Worm (Caenorhabditis elegans): ENCODE data around the gene mex-1.
A peak's percentile ranks its signal among the peaks of the same experiment; 100 is the strongest.

mex-1 gene

ce11 chrII:11954811-11955210 lies 13.6 kb upstream of the mex-1 start:
- TF ChIP-seq sem-2 (GFP tag; optimal IDR thresholded peaks at IDR 0.05) (no peak), sptf-1 (tag; optimal IDR thresholded peaks at IDR 0.05) (no peak), ceh-83 (GFP tag; optimal IDR thresholded peaks at IDR 0.05) (no peak), ham-2 (GFP tag; optimal IDR thresholded peaks at IDR 0.05) (no peak)

ce11 chrII:11958793-11959574 lies 9.5 kb upstream of the mex-1 start:
- TF ChIP-seq zip-8 (tag; optimal IDR thresholded peaks at IDR 0.05) (no peak), sem-2 (GFP tag; optimal IDR thresholded peaks at IDR 0.05) (peak; percentile 55), ceh-43 (GFP tag; optimal IDR thresholded peaks at IDR 0.05) (no peak), nhr-2 (tag; optimal IDR thresholded peaks at IDR 0.05) (no peak), sptf-1 (tag; optimal IDR thresholded peaks at IDR 0.05) (peak; percentile 84), lin-13 (tag; optimal IDR thresholded peaks at IDR 0.05) (peak; percentile 7), nhr-12 (tag; optimal IDR thresholded peaks at IDR 0.05) (no peak), mab-5 (tag; optimal IDR thresholded peaks at IDR 0.05) (no peak), unc-39 (tag; optimal IDR thresholded peaks at IDR 0.05) (no peak), M03D4.4 (tag; optimal IDR thresholded peaks at IDR 0.05) (peak; percentile 77), ceh-39 (tag; optimal IDR thresholded peaks at IDR 0.05) (no peak), ces-1 (GFP tag; optimal IDR thresholded peaks at IDR 0.05) (no peak), ztf-11 (tag; optimal IDR thresholded peaks at IDR 0.05) (peak; percentile 35), tbx-8 (GFP tag; optimal IDR thresholded peaks at IDR 0.05) (peak; percentile 39), mep-1 (tag; optimal IDR thresholded peaks at IDR 0.05) (no peak), lsy-2 (tag; optimal IDR thresholded peaks at IDR 0.05) (peak; percentile 16), nhr-237 (tag; optimal IDR thresholded peaks at IDR 0.05) (no peak), lin-32 (GFP tag; optimal IDR thresholded peaks at IDR 0.05) (peak; percentile 22), cnd-1 (tag; optimal IDR thresholded peaks at IDR 0.05) (peak; percentile 83), ceh-83 (GFP tag; optimal IDR thresholded peaks at IDR 0.05) (peak; percentile 87), mls-2 (tag; optimal IDR thresholded peaks at IDR 0.05) (peak; percentile 64), bed-3 (GFP tag; optimal IDR thresholded peaks at IDR 0.05) (peak; percentile 58), pha-4 (tag; optimal IDR thresholded peaks at IDR 0.05) (no peak), ham-2 (GFP tag; optimal IDR thresholded peaks at IDR 0.05) (peak; percentile 57), unc-62 (GFP tag; optimal IDR thresholded peaks at IDR 0.05) (no peak), unc-120 (tag; optimal IDR thresholded peaks at IDR 0.05; ENCODE audit: poor library complexity, severe bottlenecking) (peak; percentile 9), hlh-1 (tag; optimal IDR thresholded peaks at IDR 0.05) (no peak), drap-1 (GFP tag; optimal IDR thresholded peaks at IDR 0.05) (peak; percentile 82)

- TF ChIP-seq elt-3 (tag; optimal IDR thresholded peaks at IDR 0.05) (peak; percentile 60), elt-1 (tag; optimal IDR thresholded peaks at IDR 0.05; ENCODE audit: borderline replicate concordance, insufficient read depth) (peak; percentile 75), nhr-76 (tag; optimal IDR thresholded peaks at IDR 0.05) (peak; percentile 63), ceh-83 (GFP tag; optimal IDR thresholded peaks at IDR 0.05) (peak; percentile 100), pha-4 (tag; optimal IDR thresholded peaks at IDR 0.05) (peak; percentile 84), sem-2 (GFP tag; optimal IDR thresholded peaks at IDR 0.05) (peak; percentile 99), lin-13 (tag; optimal IDR thresholded peaks at IDR 0.05) (peak; percentile 88), lin-32 (GFP tag; optimal IDR thresholded peaks at IDR 0.05) (peak; percentile 100), unc-120 (tag; optimal IDR thresholded peaks at IDR 0.05; ENCODE audit: poor library complexity, severe bottlenecking) (peak; percentile 100), snpc-4 (tag; optimal IDR thresholded peaks at IDR 0.05) (no peak), blmp-1 (tag; optimal IDR thresholded peaks at IDR 0.05) (peak; percentile 56), unc-39 (tag; optimal IDR thresholded peaks at IDR 0.05) (peak; percentile 82), mab-5 (tag; optimal IDR thresholded peaks at IDR 0.05) (peak; percentile 39), drap-1 (GFP tag; optimal IDR thresholded peaks at IDR 0.05) (peak; percentile 100), sptf-1 (tag; optimal IDR thresholded peaks at IDR 0.05) (peak; percentile 100), ztf-11 (tag; optimal IDR thresholded peaks at IDR 0.05) (peak; percentile 95), M03D4.4 (tag; optimal IDR thresholded peaks at IDR 0.05) (peak; percentile 99), ces-1 (GFP tag; optimal IDR thresholded peaks at IDR 0.05) (peak; percentile 66), hlh-1 (tag; optimal IDR thresholded peaks at IDR 0.05) (peak; percentile 73), cnd-1 (tag; optimal IDR thresholded peaks at IDR 0.05) (peak; percentile 99), ceh-39 (tag; optimal IDR thresholded peaks at IDR 0.05) (no peak), unc-62 (GFP tag; optimal IDR thresholded peaks at IDR 0.05) (peak; percentile 80), tbx-8 (GFP tag; optimal IDR thresholded peaks at IDR 0.05) (peak; percentile 100), zip-8 (tag; optimal IDR thresholded peaks at IDR 0.05) (no peak), mep-1 (tag; optimal IDR thresholded peaks at IDR 0.05) (peak; percentile 67), nhr-2 (tag; optimal IDR thresholded peaks at IDR 0.05) (no peak), bed-3 (GFP tag; optimal IDR thresholded peaks at IDR 0.05) (peak; percentile 99), flh-1 (GFP tag; optimal IDR thresholded peaks at IDR 0.05) (peak; percentile 99), ceh-43 (GFP tag; optimal IDR thresholded peaks at IDR 0.05) (peak; percentile 99), nhr-28 (tag; optimal IDR thresholded peaks at IDR 0.05) (peak; percentile 77), nhr-237 (tag; optimal IDR thresholded peaks at IDR 0.05) (peak; percentile 74), nhr-12 (tag; optimal IDR thresholded peaks at IDR 0.05) (peak; percentile 57), mls-2 (tag; optimal IDR thresholded peaks at IDR 0.05) (peak; percentile 100), ham-2 (GFP tag; optimal IDR thresholded peaks at IDR 0.05) (peak; percentile 100), lsy-2 (tag; optimal IDR thresholded peaks at IDR 0.05) (peak; percentile 68)
Observed at ce11 chrII:11960596-11961217, 7.7 kb upstream of the mex-1 start.

Measured in whole organism, mixed stage, embryonic.